Worm (Caenorhabditis elegans): ENCODE data around the gene hecw-1.

The hecw-1 gene

DNA sequence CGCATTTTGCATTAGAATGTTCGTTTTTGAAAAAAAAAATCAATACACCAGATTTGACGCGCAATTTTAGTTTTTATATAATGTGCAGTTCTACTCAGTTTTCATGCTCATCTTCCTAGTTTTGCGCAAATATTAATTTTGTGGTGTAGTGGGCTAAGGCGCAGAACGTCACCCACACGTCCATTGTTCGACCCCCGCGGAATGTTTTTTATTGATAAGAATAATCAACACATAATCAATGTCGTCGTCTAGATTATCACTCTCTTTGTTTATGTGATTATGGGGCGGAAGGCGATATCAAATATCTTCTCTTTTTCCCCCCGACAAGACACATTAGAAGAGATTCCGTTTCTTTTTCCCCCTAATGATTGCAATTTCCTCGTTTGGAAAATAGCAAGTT, 34.0 kb downstream of the hecw-1 start:
- TF ChIP-seq tra-4 (tag; optimal IDR thresholded peaks at IDR 0.05) (no peak), ceh-36 (tag; optimal IDR thresholded peaks at IDR 0.05) (no peak), ets-7 (tag; optimal IDR thresholded peaks at IDR 0.05) (no peak), hnd-1 (tag; optimal IDR thresholded peaks at IDR 0.05) (no peak), hmg-4 (GFP tag; optimal IDR thresholded peaks at IDR 0.05) (no peak), flt-1 (GFP tag; IDR thresholded peaks at IDR 0.05) (no peak), tbx-11 (GFP tag; IDR thresholded peaks at IDR 0.05) (no peak), sea-1 (GFP tag; conservative IDR thresholded peaks at IDR 0.05) (no peak), tbx-37 (GFP tag; conservative IDR thresholded peaks at IDR 0.05) (no peak), ama-1 (optimal IDR thresholded peaks at IDR 0.05) (no peak), scrt-1 (GFP tag; IDR thresholded peaks at IDR 0.05) (no peak)

DNA sequence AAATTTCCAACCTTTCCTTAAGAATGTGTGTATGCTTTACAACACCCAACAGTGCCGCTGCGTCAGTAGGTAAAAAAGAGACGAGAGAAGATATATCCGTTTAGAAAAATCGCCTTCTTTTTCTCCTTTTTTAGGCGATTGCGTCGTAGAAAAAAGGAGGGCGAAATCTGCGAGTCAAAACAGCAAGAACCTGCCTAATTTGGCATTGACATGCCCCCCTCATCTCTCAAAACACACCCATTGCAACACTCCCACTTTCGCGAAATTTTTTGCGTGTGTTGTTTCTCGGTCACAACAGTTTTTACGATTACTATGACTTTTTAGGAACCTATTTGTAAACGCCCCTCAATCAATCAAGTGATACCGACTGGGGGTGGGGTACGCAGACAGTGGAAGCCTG, 38.1 kb downstream of the hecw-1 start:
- TF ChIP-seq hnd-1 (tag; optimal IDR thresholded peaks at IDR 0.05) (no peak), tra-4 (tag; optimal IDR thresholded peaks at IDR 0.05) (no peak), aly-1 (tag; optimal IDR thresholded peaks at IDR 0.05) (no peak), pes-1 (GFP tag; IDR thresholded peaks at IDR 0.05) (no peak), ceh-13 (GFP tag; optimal IDR thresholded peaks at IDR 0.05) (no peak), ets-7 (tag; optimal IDR thresholded peaks at IDR 0.05) (no peak), tbx-37 (GFP tag; conservative IDR thresholded peaks at IDR 0.05) (no peak), ceh-36 (tag; optimal IDR thresholded peaks at IDR 0.05) (no peak), F13C5.2 (tag; optimal IDR thresholded peaks at IDR 0.05) (no peak), flt-1 (GFP tag; IDR thresholded peaks at IDR 0.05) (no peak), ama-1 (optimal IDR thresholded peaks at IDR 0.05) (no peak), scrt-1 (GFP tag; IDR thresholded peaks at IDR 0.05) (no peak), tbx-11 (GFP tag; IDR thresholded peaks at IDR 0.05) (no peak), hmg-4 (GFP tag; optimal IDR thresholded peaks at IDR 0.05) (no peak), sea-1 (GFP tag; conservative IDR thresholded peaks at IDR 0.05) (no peak), hmbx-1 (tag; optimal IDR thresholded peaks at IDR 0.05) (no peak)

DNA sequence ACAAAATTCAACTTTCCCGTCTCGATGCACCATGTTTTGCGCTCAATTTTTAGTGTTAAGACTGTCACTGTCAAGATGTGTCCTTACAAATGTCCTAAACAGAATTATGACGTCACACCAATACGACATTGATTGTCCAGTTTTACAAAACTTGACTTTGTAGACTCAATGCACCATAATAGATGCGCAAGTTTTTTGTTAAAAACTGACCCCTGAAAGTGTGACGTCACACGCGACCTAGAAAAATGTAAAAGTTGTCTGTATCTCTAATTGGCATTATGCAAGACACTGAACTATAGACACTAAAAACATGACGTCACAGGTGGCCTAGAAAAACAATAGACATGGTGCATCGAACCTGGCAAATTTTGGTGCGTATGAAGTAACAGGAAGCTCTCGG, 38.7 kb downstream of the hecw-1 start:
- TF ChIP-seq ets-7 (tag; optimal IDR thresholded peaks at IDR 0.05) (no peak), flt-1 (GFP tag; IDR thresholded peaks at IDR 0.05) (no peak), tbx-37 (GFP tag; conservative IDR thresholded peaks at IDR 0.05) (no peak), sea-1 (GFP tag; conservative IDR thresholded peaks at IDR 0.05) (no peak)

DNA sequence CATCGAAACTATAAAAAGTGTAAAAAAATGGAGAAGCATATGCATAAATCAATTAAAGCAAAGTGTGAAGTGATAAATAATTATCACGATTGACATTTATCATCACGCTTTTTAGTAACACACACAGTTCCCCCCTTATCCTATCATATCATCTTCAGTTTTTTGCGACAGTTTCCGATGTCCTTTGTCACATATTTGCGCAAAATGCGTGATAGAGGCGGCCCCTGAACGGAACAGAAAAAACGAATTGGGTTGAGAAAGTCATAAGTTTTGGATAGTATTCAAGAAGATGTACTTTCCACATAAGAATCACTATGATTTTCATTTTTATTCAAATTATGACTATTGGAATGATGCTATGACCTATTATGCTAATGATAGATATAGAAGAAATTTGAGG, 40.7 kb downstream of the hecw-1 start:
- TF ChIP-seq aly-1 (tag; optimal IDR thresholded peaks at IDR 0.05): no peak

DNA sequence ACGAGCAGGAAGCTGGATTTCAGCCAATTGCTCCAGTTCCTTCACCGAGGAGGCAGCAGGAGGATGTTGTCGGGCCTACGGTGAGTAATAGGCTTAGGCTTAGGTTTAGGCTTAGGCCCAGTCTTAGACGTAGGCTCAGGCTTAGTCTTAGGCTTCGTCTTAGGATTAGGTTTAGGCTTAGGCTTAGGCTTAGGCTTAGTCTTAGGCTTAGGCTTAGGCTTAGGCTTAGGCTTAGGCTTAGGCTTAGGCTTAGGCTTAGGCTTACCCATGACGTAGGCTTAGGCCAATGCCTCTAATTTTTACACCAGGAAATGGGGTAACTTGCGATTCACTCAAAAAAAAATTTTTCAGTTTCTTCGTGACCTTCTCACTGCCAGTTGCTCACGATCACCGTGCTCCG, 43.1 kb downstream of the hecw-1 start:
- TF ChIP-seq ets-7 (tag; optimal IDR thresholded peaks at IDR 0.05): no peak
- TF ChIP-seq ceh-36 (tag; optimal IDR thresholded peaks at IDR 0.05): peak; percentile 69

DNA sequence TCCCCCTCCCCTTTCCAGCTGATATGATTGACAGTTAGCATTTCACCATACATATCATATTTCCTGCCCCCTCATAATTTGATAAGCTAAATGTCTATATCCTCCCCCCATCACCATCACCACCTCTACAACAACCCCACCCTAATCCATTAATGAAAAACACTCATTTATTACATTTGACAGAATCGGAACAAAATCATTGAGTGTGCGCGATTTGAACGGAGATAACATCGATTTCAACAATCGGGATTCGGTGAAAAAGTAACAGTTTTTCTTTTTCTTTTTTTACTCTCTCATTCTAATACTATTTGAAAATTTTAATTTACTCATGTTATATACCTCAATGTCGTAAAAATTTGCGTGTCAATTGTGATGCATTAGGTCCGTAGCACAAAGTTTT, 43.9 kb downstream of the hecw-1 start:
- no peak for TF ChIP-seq B0310.2 (tag; optimal IDR thresholded peaks at IDR 0.05)
- TF ChIP-seq ceh-36 (tag; optimal IDR thresholded peaks at IDR 0.05): no peak
- no peak for TF ChIP-seq tbx-37 (GFP tag; conservative IDR thresholded peaks at IDR 0.05)
- no peak for TF ChIP-seq flt-1 (GFP tag; IDR thresholded peaks at IDR 0.05)
- TF ChIP-seq aly-1 (tag; optimal IDR thresholded peaks at IDR 0.05): no peak

DNA sequence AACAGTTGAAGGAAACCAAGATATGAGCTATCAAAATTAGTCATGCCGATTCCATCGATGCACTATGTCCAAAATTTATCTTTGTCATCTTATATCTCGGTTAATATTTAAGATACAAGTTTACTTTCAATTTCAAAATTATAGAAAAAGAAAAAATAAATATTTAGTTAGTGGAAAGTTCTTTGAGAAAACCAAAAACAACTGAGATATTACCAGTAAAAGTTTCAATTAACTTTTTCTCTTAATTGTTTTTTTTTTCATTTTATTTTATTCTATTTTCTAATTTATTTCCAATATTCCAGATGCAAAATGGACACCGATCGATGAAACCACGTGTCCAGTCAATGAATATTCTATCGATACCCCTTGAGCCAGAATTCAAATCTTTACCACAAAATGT, 45.2 kb downstream of the hecw-1 start, which contains the start of gene gei-1:
Gene gei-1, plus strand, starts transcription at position 301 of the 400 bp plus-strand sequence.
- TF ChIP-seq tbx-37 (GFP tag; conservative IDR thresholded peaks at IDR 0.05): no peak
- no peak for TF ChIP-seq scrt-1 (GFP tag; IDR thresholded peaks at IDR 0.05)
- no peak for TF ChIP-seq tra-4 (tag; optimal IDR thresholded peaks at IDR 0.05)
- TF ChIP-seq tbx-11 (GFP tag; IDR thresholded peaks at IDR 0.05): no peak
- no peak for TF ChIP-seq flt-1 (GFP tag; IDR thresholded peaks at IDR 0.05)
- no peak for TF ChIP-seq F13C5.2 (tag; optimal IDR thresholded peaks at IDR 0.05)

- TF ChIP-seq scrt-1 (GFP tag; IDR thresholded peaks at IDR 0.05) (no peak), ets-7 (tag; optimal IDR thresholded peaks at IDR 0.05) (no peak), flt-1 (GFP tag; IDR thresholded peaks at IDR 0.05) (no peak), aly-1 (tag; optimal IDR thresholded peaks at IDR 0.05) (no peak), tbx-37 (GFP tag; conservative IDR thresholded peaks at IDR 0.05) (no peak), tra-4 (tag; optimal IDR thresholded peaks at IDR 0.05) (no peak), hnd-1 (tag; optimal IDR thresholded peaks at IDR 0.05) (no peak), ceh-36 (tag; optimal IDR thresholded peaks at IDR 0.05) (no peak), hmbx-1 (tag; optimal IDR thresholded peaks at IDR 0.05) (no peak), tbx-11 (GFP tag; IDR thresholded peaks at IDR 0.05) (no peak), F13C5.2 (tag; optimal IDR thresholded peaks at IDR 0.05) (no peak), sea-1 (GFP tag; conservative IDR thresholded peaks at IDR 0.05) (no peak), pes-1 (GFP tag; IDR thresholded peaks at IDR 0.05) (no peak), ama-1 (optimal IDR thresholded peaks at IDR 0.05) (no peak), B0310.2 (tag; optimal IDR thresholded peaks at IDR 0.05) (no peak), ceh-13 (GFP tag; optimal IDR thresholded peaks at IDR 0.05) (no peak), hmg-4 (GFP tag; optimal IDR thresholded peaks at IDR 0.05) (no peak)
Measured at ce11 chrIII:3343463-3343862, 46.3 kb downstream of the hecw-1 start.

ce11 chrIII:3339317-3340016, 50.3 kb downstream of the hecw-1 start:
- no peak for TF ChIP-seq tra-4 (tag; optimal IDR thresholded peaks at IDR 0.05)
- no peak for TF ChIP-seq aly-1 (tag; optimal IDR thresholded peaks at IDR 0.05)
- TF ChIP-seq ama-1 (optimal IDR thresholded peaks at IDR 0.05): no peak
- no peak for TF ChIP-seq flt-1 (GFP tag; IDR thresholded peaks at IDR 0.05)
- TF ChIP-seq pes-1 (GFP tag; IDR thresholded peaks at IDR 0.05): no peak
- TF ChIP-seq scrt-1 (GFP tag; IDR thresholded peaks at IDR 0.05): no peak
- TF ChIP-seq hmg-4 (GFP tag; optimal IDR thresholded peaks at IDR 0.05): no peak
- TF ChIP-seq tbx-11 (GFP tag; IDR thresholded peaks at IDR 0.05): no peak
- no peak for TF ChIP-seq hnd-1 (tag; optimal IDR thresholded peaks at IDR 0.05)
- TF ChIP-seq ceh-36 (tag; optimal IDR thresholded peaks at IDR 0.05): no peak
- no peak for TF ChIP-seq ceh-13 (GFP tag; optimal IDR thresholded peaks at IDR 0.05)
- no peak for TF ChIP-seq ets-7 (tag; optimal IDR thresholded peaks at IDR 0.05)
